Fruit fly (Drosophila melanogaster) whole organism, prepupa: Measurements from ENCODE around the gene Sas-6.

Source experiments
- Blimp-1 ChIP-seq: fragments of 200-800 bp; sonication (Bioruptor generic); optimal IDR thresholded peaks from 3 replicates; lab custom pipeline; 2017; ENCODE audit warnings: missing biosample characterization, missing genetic modification characterization, mild to moderate bottlenecking, moderate library complexity, missing genetic modification reagents
- CG10631 ChIP-seq: fragments of 200-800 bp; sonication (Bioruptor generic); optimal IDR thresholded peaks from 2 replicates; lab custom pipeline; 2016; ENCODE audit warnings: missing biosample characterization, missing genetic modification characterization
- CG11294 ChIP-seq: fragments of 200-800 bp; sonication (Bioruptor generic); IDR thresholded peaks from 2 replicates; pipeline ENCODE4 v1.3.6; 2022; ENCODE audit warnings: missing biosample characterization, missing genetic modification characterization
- CG11762 ChIP-seq: fragments of 200-800 bp; sonication (Bioruptor generic); optimal IDR thresholded peaks from 3 replicates; lab custom pipeline; 2016; ENCODE audit warnings: missing biosample characterization, missing genetic modification characterization; ENCODE audit not compliant: insufficient read depth
- CG15336 ChIP-seq: fragments of 200-800 bp; sonication (Bioruptor generic); IDR thresholded peaks from 2 replicates; pipeline ENCODE4 v1.3.6; 2022; ENCODE audit warnings: missing biosample characterization, missing genetic modification characterization
- CG1621 ChIP-seq: fragments of 200-800 bp; sonication (Bioruptor generic); optimal IDR thresholded peaks from 3 replicates; lab custom pipeline; 2018; ENCODE audit warnings: missing biosample characterization, mild to moderate bottlenecking, missing genetic modification characterization
- CG3032 ChIP-seq: fragments of 200-800 bp; optimal IDR thresholded peaks from 2 replicates; lab custom pipeline; 2019; ENCODE audit warnings: missing biosample characterization, mild to moderate bottlenecking, missing genetic modification characterization, moderate library complexity
- CG31627 ChIP-seq: fragments of 200-800 bp; sonication (Bioruptor generic); optimal IDR thresholded peaks from 3 replicates; lab custom pipeline; 2016; ENCODE audit warnings: missing biosample characterization, missing genetic modification characterization
- CG32006 ChIP-seq: fragments of 200-800 bp; sonication (Bioruptor generic); optimal IDR thresholded peaks from 3 replicates; lab custom pipeline; 2017; ENCODE audit warnings: missing biosample characterization, mild to moderate bottlenecking, missing genetic modification characterization
- CG3919 ChIP-seq: fragments of 200-800 bp; sonication (Bioruptor generic); optimal IDR thresholded peaks from 3 replicates; lab custom pipeline; 2016; ENCODE audit warnings: missing biosample characterization, missing genetic modification characterization
- CG6163 ChIP-seq: fragments of 200-800 bp; sonication (Bioruptor generic); IDR thresholded peaks from 3 replicates; pipeline ENCODE4 v1.3.6; 2022; ENCODE audit warnings: missing biosample characterization, missing genetic modification characterization
- CG6276 ChIP-seq: fragments of 200-800 bp; sonication (Bioruptor generic); optimal IDR thresholded peaks from 2 replicates; lab custom pipeline; 2017; ENCODE audit warnings: missing biosample characterization, mild to moderate bottlenecking, missing genetic modification characterization
- CG6854 ChIP-seq: fragments of 200-800 bp; sonication (Bioruptor generic); optimal IDR thresholded peaks from 2 replicates; lab custom pipeline; 2017; ENCODE audit warnings: missing biosample characterization, mild to moderate bottlenecking, missing genetic modification characterization
- CG8119 ChIP-seq: fragments of 200-800 bp; sonication (Bioruptor generic); IDR thresholded peaks from 3 replicates; pipeline ENCODE4 v1.3.6; 2022; ENCODE audit warnings: missing biosample characterization, missing genetic modification characterization
- CG8319 ChIP-seq: fragments of 200-800 bp; sonication (Bioruptor generic); optimal IDR thresholded peaks from 3 replicates; lab custom pipeline; 2016; ENCODE audit warnings: missing biosample characterization, missing genetic modification characterization
- CG8632 ChIP-seq: fragments of 200-800 bp; sonication (Bioruptor generic); optimal IDR thresholded peaks from 3 replicates; lab custom pipeline; 2016; ENCODE audit warnings: missing biosample characterization, missing genetic modification characterization
- Eip75B ChIP-seq: fragments of 200-800 bp; sonication (Bioruptor generic); optimal IDR thresholded peaks from 3 replicates; lab custom pipeline; 2016; ENCODE audit warnings: missing biosample characterization, missing genetic modification characterization
- Eip78C ChIP-seq: fragments of 200-800 bp; sonication (Bioruptor generic); peaks from one replicate; lab custom pipeline; 2016; ENCODE audit warnings: missing biosample characterization, missing genetic modification characterization
- Eip93F ChIP-seq: fragments of 200-800 bp; sonication (Bioruptor generic); optimal IDR thresholded peaks from 2 replicates; lab custom pipeline; 2016; ENCODE audit warnings: missing biosample characterization, mild to moderate bottlenecking, missing genetic modification characterization
- Ets96B ChIP-seq: fragments of 200-800 bp; optimal IDR thresholded peaks from 2 replicates; lab custom pipeline; 2019; ENCODE audit warnings: missing biosample characterization, mild to moderate bottlenecking, missing genetic modification characterization, moderate library complexity
- Gug ChIP-seq: fragments of 200-800 bp; sonication (Bioruptor generic); IDR thresholded peaks from 2 replicates; pipeline ENCODE4 v1.3.6; 2022; ENCODE audit warnings: missing biosample characterization, missing genetic modification characterization
- Hr39 ChIP-seq: fragments of 200-800 bp; sonication (Bioruptor generic); optimal IDR thresholded peaks from 2 replicates; lab custom pipeline; 2016; ENCODE audit warnings: missing biosample characterization, missing genetic modification characterization
- Hr4 ChIP-seq: fragments of 200-800 bp; sonication (Bioruptor generic); optimal IDR thresholded peaks from 3 replicates; lab custom pipeline; 2016; ENCODE audit warnings: missing biosample characterization, missing genetic modification characterization
- Lpt ChIP-seq: fragments of 200-800 bp; sonication (Bioruptor generic); optimal IDR thresholded peaks from 3 replicates; lab custom pipeline; 2016; ENCODE audit warnings: missing biosample characterization, missing genetic modification characterization
- Met ChIP-seq: fragments of 200-800 bp; sonication (Bioruptor generic); optimal IDR thresholded peaks from 3 replicates; lab custom pipeline; 2016; ENCODE audit warnings: missing biosample characterization, missing genetic modification characterization
- OdsH ChIP-seq: fragments of 200-800 bp; sonication (Bioruptor generic); optimal IDR thresholded peaks from 3 replicates; lab custom pipeline; 2016; ENCODE audit warnings: missing biosample characterization, missing genetic modification characterization
- Smox ChIP-seq: fragments of 200-800 bp; sonication (Bioruptor generic); optimal IDR thresholded peaks from 3 replicates; lab custom pipeline; 2016; ENCODE audit warnings: missing biosample characterization, missing genetic modification characterization
- Sox102F ChIP-seq: fragments of 200-800 bp; sonication (Bioruptor generic); optimal IDR thresholded peaks from 2 replicates; lab custom pipeline; 2016; ENCODE audit warnings: missing biosample characterization, mild to moderate bottlenecking, missing genetic modification characterization
- Sox14 ChIP-seq: fragments of 200-800 bp; sonication (Bioruptor generic); optimal IDR thresholded peaks from 3 replicates; lab custom pipeline; 2016; ENCODE audit warnings: missing biosample characterization, missing genetic modification characterization
- Sox15 ChIP-seq: fragments of 200-800 bp; sonication (Bioruptor generic); optimal IDR thresholded peaks from 3 replicates; lab custom pipeline; 2016; ENCODE audit warnings: missing biosample characterization, missing genetic modification characterization
- achi ChIP-seq: fragments of 200-800 bp; sonication (Bioruptor generic); optimal IDR thresholded peaks from 3 replicates; lab custom pipeline; 2016; ENCODE audit warnings: missing biosample characterization, missing genetic modification characterization
- eg ChIP-seq: fragments of 200-800 bp; sonication (Bioruptor generic); IDR thresholded peaks from 3 replicates; pipeline ENCODE4 v1.3.6; 2022; ENCODE audit warnings: missing biosample characterization, missing genetic modification characterization
- esn ChIP-seq: fragments of 200-800 bp; sonication (Bioruptor generic); optimal IDR thresholded peaks from 2 replicates; lab custom pipeline; 2016; ENCODE audit warnings: missing biosample characterization, mild to moderate bottlenecking, missing genetic modification characterization, moderate library complexity
- fkh ChIP-seq: fragments of 200-800 bp; sonication (Bioruptor generic); optimal IDR thresholded peaks from 3 replicates; lab custom pipeline; 2017; ENCODE audit warnings: missing biosample characterization, mild to moderate bottlenecking, missing genetic modification characterization, moderate library complexity
- lz ChIP-seq: fragments of 200-800 bp; sonication (Bioruptor generic); optimal IDR thresholded peaks from 3 replicates; lab custom pipeline; 2016; ENCODE audit warnings: missing biosample characterization, missing genetic modification characterization
- net ChIP-seq: fragments of 200-800 bp; sonication (Bioruptor generic); optimal IDR thresholded peaks from 3 replicates; lab custom pipeline; 2016; ENCODE audit warnings: missing biosample characterization, missing genetic modification characterization
- pdm3 ChIP-seq: fragments of 200-800 bp; sonication (Bioruptor generic); optimal IDR thresholded peaks from 3 replicates; lab custom pipeline; 2016; ENCODE audit warnings: missing biosample characterization, missing genetic modification characterization
- salr ChIP-seq, 2 experiments: fragments of 200-800 bp; sonication (Bioruptor generic); optimal IDR thresholded peaks; 3 replicates each; lab custom pipeline; 2016 to 2018; ENCODE audit warnings: missing biosample characterization in 2 of 2, missing genetic modification characterization in 2 of 2, mild to moderate bottlenecking in 1 of 2
- spab ChIP-seq: fragments of 200-800 bp; sonication (Bioruptor generic); optimal IDR thresholded peaks from 2 replicates; lab custom pipeline; 2017; ENCODE audit warnings: missing biosample characterization, mild to moderate bottlenecking, missing genetic modification characterization, missing genetic modification reagents
- svp ChIP-seq: fragments of 200-800 bp; sonication (Bioruptor generic); peaks from one replicate; lab custom pipeline; 2016; ENCODE audit warnings: missing biosample characterization, missing genetic modification characterization
- vri ChIP-seq: fragments of 200-800 bp; sonication (Bioruptor generic); optimal IDR thresholded peaks from 3 replicates; lab custom pipeline; 2016; ENCODE audit warnings: missing biosample characterization, mild to moderate bottlenecking, missing genetic modification characterization

The Sas-6 gene

dm6 chr3R:30005332-30005979, 10.3 kb downstream of the Sas-6 start (continued):
- TF ChIP-seq CG6276 (GFP tag; lab: Kevin White, UChicago) = no peak
- TF ChIP-seq Ets96B (tag; lab: Kevin White, UChicago) = peak; percentile 49
- TF ChIP-seq CG8319 (GFP tag; lab: Kevin White, UChicago) = no peak
- peak; percentile 66 for TF ChIP-seq CG1621
- peak; percentile 51 for TF ChIP-seq CG10631
- TF ChIP-seq esn = no peak
- TF ChIP-seq CG6854 (GFP tag; lab: Kevin White, UChicago) = no peak
- no peak for TF ChIP-seq CG8632 (GFP tag; lab: Kevin White, UChicago)

DNA sequence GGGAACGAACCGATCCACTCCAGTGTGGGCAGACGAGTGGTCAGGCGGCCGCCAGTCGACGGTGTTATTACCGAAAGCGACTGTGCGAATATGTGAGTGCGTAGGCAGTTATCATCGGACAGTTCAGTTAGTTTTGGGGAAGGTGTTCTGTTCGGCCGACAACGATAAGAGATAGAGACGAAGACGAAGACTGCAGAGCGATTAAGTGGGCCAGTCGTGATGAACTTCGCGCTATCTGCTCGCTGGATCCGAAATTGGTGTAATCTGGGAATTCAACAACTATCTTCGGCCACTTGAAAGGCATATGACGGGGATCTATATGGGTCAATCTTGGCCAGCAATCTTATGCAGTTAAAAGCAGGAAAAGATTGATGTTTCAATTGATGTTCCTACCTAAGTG, 14.0 kb downstream of the Sas-6 start, which contains the start of gene CG7912:
CG7912 (minus strand) TSS at position 17 of the 400 bp plus-strand sequence.
- TF ChIP-seq CG1621 = no peak
- no peak for TF ChIP-seq CG8119 (GFP tag; lab: Robert Waterston, UW)
- TF ChIP-seq salr (GFP tag; optimal IDR thresholded peaks at IDR 0.05; lab: Kevin White, UChicago) = no peak
- no peak for TF ChIP-seq Eip75B (GFP tag; lab: Kevin White, UChicago)
- no peak for TF ChIP-seq lz (GFP tag; lab: Kevin White, UChicago)
- TF ChIP-seq CG8319 (GFP tag; lab: Kevin White, UChicago) = no peak
- no peak for TF ChIP-seq pdm3 (GFP tag; lab: Kevin White, UChicago)
- no peak for TF ChIP-seq Hr39 (GFP tag; lab: Kevin White, UChicago)
- no peak for TF ChIP-seq Sox15 (GFP tag; lab: Kevin White, UChicago)

DNA sequence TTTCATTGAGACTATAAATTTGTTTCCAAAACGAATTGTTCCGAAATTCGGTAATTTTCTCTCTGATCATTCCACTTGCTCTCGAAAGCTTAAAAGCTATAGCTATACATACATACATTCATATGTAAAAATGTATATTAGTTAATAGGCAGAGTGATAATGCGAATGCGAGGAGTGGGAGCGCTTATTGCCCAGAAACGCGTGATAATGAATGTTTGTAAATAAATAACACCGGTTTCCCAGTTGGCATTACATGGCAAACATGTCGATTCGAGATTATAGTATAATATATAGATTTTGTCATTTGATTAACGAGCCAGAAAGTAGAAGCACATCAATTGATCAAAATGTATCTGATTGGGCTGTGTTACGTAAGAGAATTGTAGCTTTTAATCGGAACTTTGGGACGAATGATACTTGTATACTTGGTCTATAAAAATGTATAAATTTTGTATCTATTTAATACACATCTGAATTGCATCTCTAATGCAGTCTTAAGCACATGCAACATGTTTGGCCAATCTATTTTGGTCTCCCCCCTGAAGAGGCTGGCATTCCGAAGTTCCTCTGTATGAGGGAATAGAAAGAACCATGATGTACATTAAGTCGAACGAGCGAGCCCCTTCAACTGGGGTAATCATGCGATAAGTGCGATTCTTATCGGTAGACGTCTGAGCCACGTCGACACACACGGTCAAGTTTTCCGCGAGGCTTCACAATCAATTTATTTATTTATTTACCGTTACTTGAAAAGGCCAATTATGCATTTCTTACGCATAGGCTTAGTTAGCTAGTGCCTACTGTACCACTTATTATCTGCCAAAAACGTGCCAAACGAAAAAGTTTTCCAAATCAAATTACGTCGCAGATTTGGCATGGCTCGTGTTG, 17.7 kb downstream of the Sas-6 start:
- TF ChIP-seq OdsH (peak; percentile 25), svp (peak; percentile 44), pdm3 (GFP tag; lab: Kevin White, UChicago) (no peak), CG8119 (GFP tag; lab: Robert Waterston, UW) (peak; percentile 46; the same call in 1 of the 3 replicates), CG15336 (GFP tag; lab: Robert Waterston, UW) (peak; percentile 64), net (peak; percentile 23), CG32006 (GFP tag; lab: Kevin White, UChicago) (peak; percentile 53), achi (GFP tag; lab: Kevin White, UChicago) (peak; percentile 32), Eip78C (GFP tag; lab: Kevin White, UChicago) (peak; percentile 69), CG31627 (GFP tag; lab: Kevin White, UChicago) (peak; percentile 17), CG6163 (GFP tag; lab: Robert Waterston, UW) (peak; percentile 59), eg (GFP tag; lab: Robert Waterston, UW) (peak; percentile 62), Met (GFP tag; lab: Kevin White, UChicago) (no peak), salr (GFP tag; optimal IDR thresholded peaks at IDR 0.05; lab: Kevin White, UChicago) (peak in 1 of 2 experiments; percentile 13), fkh (GFP tag; lab: Kevin White, UChicago) (peak; percentile 70), CG11294 (peak; percentile 34; the same call in 1 of the 2 replicates), vri (GFP tag; lab: Kevin White, UChicago) (peak; percentile 68), Sox14 (GFP tag; lab: Kevin White, UChicago) (peak; percentile 27), CG8632 (GFP tag; lab: Kevin White, UChicago) (no peak), Hr4 (GFP tag; lab: Kevin White, UChicago) (peak; percentile 55), CG11762 (GFP tag; lab: Kevin White, UChicago) (no peak)

DNA sequence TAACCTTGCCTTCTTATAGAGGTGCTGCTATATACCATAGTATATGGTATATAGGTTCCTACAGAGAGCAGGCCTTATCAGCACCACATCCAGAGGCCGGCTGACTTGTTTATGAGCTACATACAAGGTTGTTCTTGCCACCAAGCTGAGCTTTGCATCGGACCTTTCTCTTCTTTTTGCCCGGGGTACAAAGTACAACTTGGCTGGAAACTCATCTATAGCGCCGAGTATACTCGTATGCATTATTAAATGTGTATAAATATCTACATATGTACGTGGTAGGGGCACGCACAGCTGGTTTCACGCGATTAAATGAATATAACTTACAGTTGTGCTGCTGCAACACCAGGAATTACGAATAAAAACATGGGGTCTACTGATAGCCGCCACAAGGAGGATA, 18.8 kb downstream of the Sas-6 start:
- peak; percentile 2 for TF ChIP-seq Eip93F
- TF ChIP-seq CG1621 = peak; percentile 49
- peak; percentile 85 for TF ChIP-seq CG6854 (GFP tag; lab: Kevin White, UChicago)
- no peak for TF ChIP-seq CG3032 (tag; lab: Kevin White, UChicago)
- TF ChIP-seq CG32006 (GFP tag; lab: Kevin White, UChicago) = no peak
- TF ChIP-seq CG8632 (GFP tag; lab: Kevin White, UChicago) = no peak
- TF ChIP-seq Ets96B (tag; lab: Kevin White, UChicago) = peak; percentile 46
- TF ChIP-seq Eip78C (GFP tag; lab: Kevin White, UChicago) = peak; percentile 71
- peak; percentile 77 for TF ChIP-seq spab (GFP tag; lab: Kevin White, UChicago)
- TF ChIP-seq pdm3 (GFP tag; lab: Kevin White, UChicago) = no peak
- no peak for TF ChIP-seq esn
- TF ChIP-seq Smox = no peak
- TF ChIP-seq Sox14 (GFP tag; lab: Kevin White, UChicago) = peak; percentile 6
- no peak for TF ChIP-seq OdsH
- TF ChIP-seq Lpt (GFP tag; lab: Kevin White, UChicago) = peak; percentile 16
- peak; percentile 5 for TF ChIP-seq Blimp-1
- peak; percentile 59 for TF ChIP-seq CG3919 (GFP tag; lab: Kevin White, UChicago)
- no peak for TF ChIP-seq Sox102F (GFP tag; lab: Kevin White, UChicago)
- no peak for TF ChIP-seq Gug
- peak; percentile 7 for TF ChIP-seq Met (GFP tag; lab: Kevin White, UChicago)
